Fruit fly (Drosophila melanogaster) Kc167 (cell line): ENCODE results near the gene Cyp309a1.

Source experiments
- h ChIP-seq: fragments of >200 bp; optimal IDR thresholded peaks from 3 replicates; lab custom pipeline; 2018; ENCODE audit warnings: missing external identifiers
- psq ChIP-seq: fragments of >200 bp; optimal IDR thresholded peaks from 2 replicates; lab custom pipeline; 2017; ENCODE audit warnings: missing external identifiers
- ttk ChIP-seq: sonication (Bioruptor generic); optimal IDR thresholded peaks from 2 replicates; lab custom pipeline; 2017; ENCODE audit warnings: missing external identifiers

DNA sequence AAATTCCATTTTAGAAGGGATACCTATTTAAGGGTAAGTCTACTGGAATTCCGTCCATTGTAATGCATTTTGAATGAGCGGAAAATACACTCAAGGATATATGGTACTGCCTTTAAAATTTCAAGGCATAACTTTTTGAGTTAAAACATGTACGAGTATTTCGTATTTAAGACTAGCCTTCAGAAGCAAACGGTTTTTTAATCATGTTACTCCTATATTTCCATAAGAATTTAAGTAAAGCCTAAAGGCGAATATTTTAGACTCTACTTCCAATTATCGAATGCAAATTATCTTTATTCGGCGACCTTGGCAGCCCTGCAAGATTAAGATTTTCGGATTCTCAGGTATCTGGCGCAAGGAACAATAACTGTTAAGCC, 12.7 kb upstream of the Cyp309a1 start, which contains the start of gene Elba2:
- TF ChIP-seq ttk (lab: Kevin White, UChicago): no peak
- TF ChIP-seq h (lab: Kevin White, UChicago): no peak
- no peak for TF ChIP-seq psq
